Fruit fly (Drosophila melanogaster) whole organism, prepupa: ENCODE measurements around the gene CG32445.

Experiments used
- CG10631 ChIP-seq: fragments of 200-800 bp; sonication (Bioruptor generic); optimal IDR thresholded peaks from 2 replicates; lab custom pipeline; 2016; ENCODE audit warnings: missing biosample characterization, missing genetic modification characterization
- CG34406 ChIP-seq: fragments of 200-800 bp; sonication (Bioruptor generic); optimal IDR thresholded peaks from 3 replicates; lab custom pipeline; 2016; ENCODE audit warnings: missing biosample characterization, missing genetic modification characterization
- CG6163 ChIP-seq: fragments of 200-800 bp; sonication (Bioruptor generic); IDR thresholded peaks from 3 replicates; pipeline ENCODE4 v1.3.6; 2022; ENCODE audit warnings: missing biosample characterization, missing genetic modification characterization
- Hr39 ChIP-seq: fragments of 200-800 bp; sonication (Bioruptor generic); optimal IDR thresholded peaks from 2 replicates; lab custom pipeline; 2016; ENCODE audit warnings: missing biosample characterization, missing genetic modification characterization
- Hr4 ChIP-seq: fragments of 200-800 bp; sonication (Bioruptor generic); optimal IDR thresholded peaks from 3 replicates; lab custom pipeline; 2016; ENCODE audit warnings: missing biosample characterization, missing genetic modification characterization
- fkh ChIP-seq: fragments of 200-800 bp; sonication (Bioruptor generic); optimal IDR thresholded peaks from 3 replicates; lab custom pipeline; 2017; ENCODE audit warnings: missing biosample characterization, mild to moderate bottlenecking, missing genetic modification characterization, moderate library complexity
- pdm3 ChIP-seq: fragments of 200-800 bp; sonication (Bioruptor generic); optimal IDR thresholded peaks from 3 replicates; lab custom pipeline; 2016; ENCODE audit warnings: missing biosample characterization, missing genetic modification characterization
- svp ChIP-seq: fragments of 200-800 bp; sonication (Bioruptor generic); peaks from one replicate; lab custom pipeline; 2016; ENCODE audit warnings: missing biosample characterization, missing genetic modification characterization

dm6 chr3L:21636265-21636993 lies 2.7 kb upstream of the CG32445 start, which contains the start of gene CG32444:
- no peak for TF ChIP-seq fkh
- no peak for TF ChIP-seq Hr4 (GFP tag; lab: Kevin White, UChicago)
- no peak for TF ChIP-seq CG34406
- no peak for TF ChIP-seq CG10631 (GFP tag; lab: Kevin White, UChicago)
- TF ChIP-seq svp (GFP tag; lab: Kevin White, UChicago): peak; percentile 94
- TF ChIP-seq Hr39 (GFP tag; lab: Kevin White, UChicago): no peak
- TF ChIP-seq CG6163: no peak
- no peak for TF ChIP-seq pdm3
